Worm (Caenorhabditis elegans) whole organism, L1 larva: Measurements from ENCODE around the gene F42F12.3.

Source experiments
- C16A3.4 ChIP-seq: fragments of 150-350 bp; optimal IDR thresholded peaks from 2 replicates; lab custom pipeline; 2014; ENCODE audit warnings: missing biosample characterization, missing genetic modification characterization
- C34B4.2 ChIP-seq: sonication (generic microtip); optimal IDR thresholded peaks from 2 replicates; lab custom pipeline; 2017; ENCODE audit warnings: mild to moderate bottlenecking, missing genetic modification characterization, missing compliant biosample characterization
- ceh-8 ChIP-seq: fragments of 200-800 bp; sonication (Bioruptor generic); optimal IDR thresholded peaks from 2 replicates; lab custom pipeline; 2018; ENCODE audit warnings: mild to moderate bottlenecking, missing genetic modification characterization, moderate library complexity, missing compliant biosample characterization
- ceh-88 ChIP-seq: fragments of 200-800 bp; sonication (Bioruptor generic); IDR thresholded peaks from 2 replicates; pipeline ENCODE4 v1.3.6; 2022; ENCODE audit warnings: missing genetic modification characterization, missing compliant biosample characterization
- dpl-1 ChIP-seq, 3 experiments: fragments of 150-350 bp in 2 of 3; sonication (generic microtip) in 1 of 3; optimal IDR thresholded peaks; 2 replicates each; lab custom pipeline; 2014 to 2017; ENCODE audit warnings: missing biosample characterization in 3 of 3, missing genetic modification characterization in 3 of 3, missing genetic modification reagents in 3 of 3
- efl-1 ChIP-seq, 4 experiments: fragments of 150-350 bp; optimal IDR thresholded peaks in 3 of 4; peaks in 1 of 4; 1 replicate in 1 of 4; 2 replicates in 3 of 4; lab custom pipeline; 2014; ENCODE audit warnings: missing biosample characterization in 2 of 4, missing genetic modification characterization in 2 of 4, missing genetic modification reagents in 2 of 4
- egl-13 ChIP-seq: sonication (generic microtip); optimal IDR thresholded peaks from 2 replicates; lab custom pipeline; 2016; ENCODE audit warnings: missing genotype, missing genetic modification reagents, missing genetic modification characterization, missing compliant biosample characterization
- ets-5 ChIP-seq: fragments of 200-800 bp; sonication (Bioruptor generic); IDR thresholded peaks from 2 replicates; pipeline ENCODE4 v1.3.6; 2022; ENCODE audit warnings: missing genetic modification characterization, missing compliant biosample characterization
- fkh-4 ChIP-seq: sonication (generic microtip); optimal IDR thresholded peaks from 2 replicates; lab custom pipeline; 2016; ENCODE audit warnings: missing compliant biosample characterization, missing genetic modification characterization, borderline replicate concordance
- fkh-8 ChIP-seq: sonication (generic microtip); optimal IDR thresholded peaks from 2 replicates; lab custom pipeline; 2016; ENCODE audit warnings: mild to moderate bottlenecking, missing genetic modification characterization, missing compliant biosample characterization
- hlh-17 ChIP-seq: fragments of 200-800 bp; sonication (Bioruptor generic); optimal IDR thresholded peaks from 2 replicates; lab custom pipeline; 2018; ENCODE audit warnings: missing genetic modification characterization, mild to moderate bottlenecking, missing compliant biosample characterization, moderate library complexity, borderline replicate concordance
- hpl-2 ChIP-seq: fragments of 150-350 bp; optimal IDR thresholded peaks from 2 replicates; lab custom pipeline; 2014; ENCODE audit warnings: missing biosample characterization, missing genetic modification reagents, missing genetic modification characterization
- isw-1 ChIP-seq: fragments of 200-800 bp; sonication (Bioruptor generic); IDR thresholded peaks from 2 replicates; pipeline ENCODE4 v1.3.6; 2022; ENCODE audit warnings: missing genetic modification characterization, missing compliant biosample characterization
- lin-14 ChIP-seq: fragments of 200-800 bp; sonication (Bioruptor generic); optimal IDR thresholded peaks from 2 replicates; lab custom pipeline; 2018; ENCODE audit warnings: mild to moderate bottlenecking, missing genetic modification characterization, moderate library complexity, missing compliant biosample characterization
- lin-35 ChIP-seq, 2 experiments: fragments of 150-350 bp; optimal IDR thresholded peaks; 2 replicates each; lab custom pipeline; 2014; ENCODE audit warnings: missing biosample characterization in 2 of 2, missing genetic modification characterization in 2 of 2, missing genetic modification reagents in 2 of 2
- lir-3 ChIP-seq: sonication (generic microtip); optimal IDR thresholded peaks from 2 replicates; lab custom pipeline; 2016; ENCODE audit warnings: mild to moderate bottlenecking, missing genetic modification characterization, moderate library complexity, missing compliant biosample characterization; ENCODE audit not compliant: poor library complexity
- nhr-19 ChIP-seq: fragments of 200-800 bp; sonication (Bioruptor generic); conservative IDR thresholded peaks from 2 replicates; pipeline ENCODE4 v1.3.6; 2022; ENCODE audit warnings: missing genetic modification characterization, missing compliant biosample characterization
- nhr-20 ChIP-seq: sonication (generic microtip); optimal IDR thresholded peaks from 2 replicates; lab custom pipeline; 2016; ENCODE audit warnings: mild to moderate bottlenecking, missing genetic modification characterization, missing compliant biosample characterization
- nhr-47 ChIP-seq: sonication (generic microtip); optimal IDR thresholded peaks from 2 replicates; lab custom pipeline; 2016; ENCODE audit warnings: mild to moderate bottlenecking, missing genetic modification characterization, moderate library complexity, missing compliant biosample characterization
- nhr-71 ChIP-seq: sonication (generic microtip); optimal IDR thresholded peaks from 2 replicates; lab custom pipeline; 2016; ENCODE audit warnings: mild to moderate bottlenecking, missing genetic modification characterization, moderate library complexity, missing compliant biosample characterization
- nhr-76 ChIP-seq: sonication (generic microtip); optimal IDR thresholded peaks from 2 replicates; lab custom pipeline; 2017; ENCODE audit warnings: missing biosample characterization, missing genetic modification characterization
- nhr-85 ChIP-seq: sonication (generic microtip); peaks from one replicate; lab custom pipeline; 2016; ENCODE audit warnings: missing genetic modification characterization, inconsistent platforms, missing compliant biosample characterization
- nhr-90 ChIP-seq: sonication (generic microtip); optimal IDR thresholded peaks from 2 replicates; lab custom pipeline; 2016; ENCODE audit warnings: mild to moderate bottlenecking, missing genetic modification characterization, missing compliant biosample characterization; ENCODE audit not compliant: poor library complexity
- pag-3 ChIP-seq: sonication (generic microtip); optimal IDR thresholded peaks from 2 replicates; lab custom pipeline; 2017; ENCODE audit warnings: missing genetic modification characterization, mild to moderate bottlenecking, missing compliant biosample characterization, antibody characterized with exemption, borderline replicate concordance; ENCODE audit not compliant: insufficient read depth
- pax-3 ChIP-seq: fragments of 200-800 bp; sonication (Bioruptor generic); optimal IDR thresholded peaks from 2 replicates; lab custom pipeline; 2018; ENCODE audit warnings: mild to moderate bottlenecking, missing genetic modification characterization, moderate library complexity, missing compliant biosample characterization
- pqm-1 ChIP-seq: sonication (generic microtip); optimal IDR thresholded peaks from 3 replicates; lab custom pipeline; 2017; ENCODE audit warnings: missing biosample characterization, missing genetic modification characterization
- rnt-1 ChIP-seq: sonication (generic microtip); optimal IDR thresholded peaks from 2 replicates; lab custom pipeline; 2016; ENCODE audit warnings: mild to moderate bottlenecking, missing genetic modification characterization, moderate library complexity, missing compliant biosample characterization
- snu-23 ChIP-seq: sonication (generic microtip); optimal IDR thresholded peaks from 2 replicates; lab custom pipeline; 2016; ENCODE audit warnings: missing genetic modification characterization, missing compliant biosample characterization
- sptf-1 ChIP-seq: fragments of 150-350 bp; optimal IDR thresholded peaks from 2 replicates; lab custom pipeline; 2014; ENCODE audit warnings: missing biosample characterization, missing genetic modification characterization
- tbx-2 ChIP-seq: sonication (generic microtip); optimal IDR thresholded peaks from 2 replicates; lab custom pipeline; 2016; ENCODE audit warnings: missing genetic modification characterization, missing compliant biosample characterization
- unc-30 ChIP-seq: sonication (generic microtip); optimal IDR thresholded peaks from 2 replicates; lab custom pipeline; 2017; ENCODE audit warnings: missing biosample characterization, missing genetic modification characterization
- zag-1 ChIP-seq: fragments of 150-350 bp; optimal IDR thresholded peaks from 2 replicates; lab custom pipeline; 2014; ENCODE audit warnings: missing biosample characterization, missing genetic modification characterization
- zip-4 ChIP-seq: fragments of 200-800 bp; sonication (Bioruptor generic); optimal IDR thresholded peaks from 2 replicates; lab custom pipeline; 2018; ENCODE audit warnings: mild to moderate bottlenecking, missing genetic modification characterization, moderate library complexity, missing compliant biosample characterization
- ztf-4 ChIP-seq: fragments of 150-350 bp; optimal IDR thresholded peaks from 2 replicates; lab custom pipeline; 2014; ENCODE audit warnings: missing biosample characterization, missing genetic modification characterization

Gene F42F12.3

DNA sequence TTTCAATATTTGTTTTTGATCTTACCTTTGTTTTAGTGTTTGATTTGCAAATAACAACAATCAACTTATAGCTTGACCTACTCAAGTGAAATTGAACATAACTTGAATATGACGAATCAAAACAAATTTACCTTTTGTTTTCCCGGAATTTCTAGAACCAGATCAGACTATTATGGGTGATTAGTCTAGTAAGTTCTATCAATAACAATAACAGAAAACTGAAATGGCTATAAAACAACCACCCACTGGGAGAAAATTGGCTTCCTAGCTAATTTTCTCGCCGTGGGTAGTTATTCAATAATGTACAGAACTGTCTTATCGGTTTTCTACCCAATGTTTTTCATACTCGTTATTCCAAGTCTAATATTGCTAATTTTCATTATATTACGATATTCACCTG lies 21.7 kb upstream of the F42F12.3 start, which contains the start of gene srd-45:
Gene srd-45 (plus strand): TSS at position 301 of the 400 bp plus-strand sequence.
- TF ChIP-seq ceh-88 (GFP tag; lab: Robert Waterston, UW) (no peak), lin-14 (GFP tag; lab: Kevin White, UChicago) (no peak), pax-3 (no peak)

DNA sequence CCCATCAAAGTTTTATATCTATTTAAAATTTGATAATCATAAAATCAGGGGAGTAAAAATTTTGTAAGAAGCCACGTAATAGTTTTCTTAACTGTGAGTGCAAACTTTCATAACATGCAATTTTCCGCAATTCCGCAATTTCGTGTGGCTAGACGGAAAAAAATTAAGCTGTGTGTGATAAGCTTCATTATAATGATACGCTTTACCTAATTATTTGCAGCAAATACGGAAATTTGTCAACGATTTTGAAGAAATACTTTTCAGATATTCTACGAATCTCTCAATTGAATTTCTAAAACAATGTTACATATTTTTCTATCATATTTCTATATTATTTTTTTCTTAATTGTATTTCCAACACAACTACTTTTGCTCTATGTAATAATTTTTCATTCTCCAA lies 18.6 kb upstream of the F42F12.3 start, which contains the start of gene srd-46:
Gene srd-46 (plus strand): TSS at position 301 of the 400 bp plus-strand sequence.
- TF ChIP-seq nhr-71 (tag; lab: Kevin White, UChicago), result peak; percentile 18
- TF ChIP-seq zag-1 (tag; lab: Kevin White, UChicago), result no peak

DNA sequence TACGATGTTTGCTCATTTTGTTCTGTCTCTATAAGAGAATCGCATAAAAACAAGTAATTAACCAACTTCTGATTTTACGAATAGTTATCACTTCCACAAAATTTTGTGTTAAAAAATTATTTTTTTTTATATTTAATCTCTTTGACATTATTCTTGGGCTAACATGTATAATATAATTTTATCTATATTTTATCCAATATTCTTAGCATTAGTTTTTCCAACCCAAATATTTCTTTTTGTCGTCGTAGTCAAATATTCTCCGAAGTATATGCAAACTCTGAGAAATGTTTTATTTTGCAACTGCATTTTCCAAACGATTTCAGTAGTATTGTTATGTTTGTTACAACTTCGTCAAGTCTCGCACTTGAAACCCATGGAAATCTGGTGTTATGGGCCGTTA lies 16.9 kb upstream of the F42F12.3 start, which contains the start of gene srd-47:
Gene srd-47 (plus strand): TSS at position 164 of the 400 bp plus-strand sequence.
- TF ChIP-seq dpl-1 (GFP tag; optimal IDR thresholded peaks at IDR 0.05; lab: Kevin White, UChicago) (no peak), efl-1 (optimal IDR thresholded peaks at IDR 0.05; lab: Kevin White, UChicago) (no peak), efl-1 (GFP tag; optimal IDR thresholded peaks at IDR 0.05 in 1 of 2; lab: Kevin White, UChicago) (peak in 1 of 2 experiments; percentile 70)

DNA sequence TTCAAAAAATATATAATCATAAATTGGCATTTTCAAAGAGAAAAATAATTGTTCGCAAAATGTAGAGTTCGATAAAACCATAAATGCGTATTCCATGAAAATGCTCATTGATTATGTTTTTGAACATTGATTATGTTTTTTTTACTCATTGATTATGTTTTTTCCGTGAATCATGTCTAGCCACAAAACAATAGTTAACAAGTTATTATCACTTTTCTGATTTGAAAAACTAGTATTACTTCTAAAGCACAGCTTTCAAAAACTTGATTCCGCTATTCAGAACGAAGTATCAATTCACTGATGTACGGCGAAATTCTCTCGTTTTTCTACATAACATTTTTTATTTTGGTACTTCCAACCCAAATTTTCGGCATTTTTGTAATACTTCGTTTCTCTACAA lies 14.6 kb upstream of the F42F12.3 start, which contains the start of gene srd-48:
Gene srd-48 (plus strand): TSS at position 301 of the 400 bp plus-strand sequence.
- TF ChIP-seq C34B4.2 (tag; lab: Kevin White, UChicago) (no peak), rnt-1 (tag; lab: Kevin White, UChicago) (no peak), hlh-17 (GFP tag; lab: Kevin White, UChicago) (no peak), egl-13 (tag; lab: Kevin White, UChicago) (no peak), nhr-90 (no peak), lin-35 (GFP tag; optimal IDR thresholded peaks at IDR 0.05; lab: Kevin White, UChicago) (no peak), unc-30 (tag; lab: Kevin White, UChicago) (no peak), snu-23 (GFP tag; lab: Kevin White, UChicago) (no peak), nhr-20 (no peak), efl-1 (optimal IDR thresholded peaks at IDR 0.05; lab: Kevin White, UChicago) (no peak), efl-1 (GFP tag; optimal IDR thresholded peaks at IDR 0.05 in 1 of 2; lab: Kevin White, UChicago) (no peak), tbx-2 (tag; lab: Kevin White, UChicago) (no peak), ets-5 (no peak), zip-4 (no peak), ceh-8 (no peak), pag-3 (tag; lab: Kevin White, UChicago) (no peak), fkh-4 (tag; lab: Kevin White, UChicago) (no peak), isw-1 (GFP tag; lab: Robert Waterston, UW) (no peak), sptf-1 (tag; lab: Kevin White, UChicago) (no peak)

DNA sequence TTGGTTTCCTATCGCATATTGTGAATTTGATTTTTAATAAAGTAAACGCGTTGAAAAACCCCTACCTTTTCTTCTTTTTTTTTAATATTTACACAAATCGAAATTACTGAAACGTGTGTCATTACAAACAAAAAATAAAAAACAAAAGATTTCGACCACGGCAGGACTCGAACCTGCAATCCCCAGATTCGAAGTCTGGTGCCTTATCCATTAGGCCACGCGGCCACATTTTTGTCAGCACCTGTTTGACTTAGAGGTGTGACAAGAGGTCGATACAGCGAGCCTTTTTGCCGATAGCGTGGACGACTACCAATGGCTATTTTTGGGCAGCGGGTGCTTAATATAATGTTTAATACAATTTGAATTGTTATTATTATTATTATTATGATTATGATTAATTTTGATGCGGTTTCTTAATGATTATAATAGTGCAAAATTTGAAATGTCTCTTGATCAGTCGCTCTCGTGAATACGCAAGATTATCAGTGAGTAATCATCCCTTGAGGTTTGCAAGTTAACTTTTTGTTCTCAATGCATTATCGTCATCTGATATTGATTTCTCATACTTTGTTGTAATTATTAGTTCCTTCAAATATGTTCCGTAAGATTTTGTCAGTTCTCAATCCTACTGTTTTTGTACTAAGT lies 12.4 kb upstream of the F42F12.3 start, which contains the start of gene srd-44:
Gene srd-44 (plus strand): TSS at position 595 of the 645 bp plus-strand sequence.
- TF ChIP-seq nhr-20 (peak; percentile 29), ztf-4 (tag; lab: Kevin White, UChicago) (no peak), nhr-85 (tag; lab: Kevin White, UChicago) (peak; percentile 40), nhr-76 (tag; lab: Kevin White, UChicago) (no peak), snu-23 (GFP tag; lab: Kevin White, UChicago) (peak; percentile 50), nhr-47 (peak; percentile 13), hpl-2 (GFP tag; lab: Kevin White, UChicago) (no peak), pqm-1 (no peak), efl-1 (optimal IDR thresholded peaks at IDR 0.05; lab: Kevin White, UChicago) (no peak), efl-1 (GFP tag; optimal IDR thresholded peaks at IDR 0.05 in 1 of 2; lab: Kevin White, UChicago) (peak in 1 of 2 experiments; percentile 58), lir-3 (tag; lab: Kevin White, UChicago) (peak; percentile 48), nhr-19 (GFP tag; lab: Robert Waterston, UW) (0 out of 2 replicates have a peak, but pooled peaks have one; percentile 10), nhr-71 (tag; lab: Kevin White, UChicago) (peak; percentile 31), nhr-90 (peak; percentile 33), fkh-8 (tag; lab: Kevin White, UChicago) (no peak), C16A3.4 (tag; lab: Kevin White, UChicago) (peak; percentile 19)
- TF ChIP-seq, all 84 proteins: peak for 10
